Worm (Caenorhabditis elegans) whole organism, L4 larva: ENCODE data around the gene F58E6.8.
A peak's percentile ranks its signal among the peaks of the same experiment; 100 is the strongest.

Experiments
- ZK337.2 ChIP-seq: fragments of 200-800 bp; sonication (Bioruptor generic); IDR thresholded peaks from 2 replicates; pipeline ENCODE4 v1.3.6; 2022; ENCODE audit warnings: missing genetic modification reagents, missing genetic modification characterization, missing compliant biosample characterization
- ceh-28 ChIP-seq: fragments of 150-350 bp; optimal IDR thresholded peaks from 2 replicates; lab custom pipeline; 2014; ENCODE audit warnings: missing biosample characterization, missing genetic modification reagents, missing genetic modification characterization
- gei-8 ChIP-seq: fragments of 200-800 bp; sonication (Bioruptor generic); optimal IDR thresholded peaks from 2 replicates; lab custom pipeline; 2018; ENCODE audit warnings: mild to moderate bottlenecking, missing genetic modification characterization, missing compliant biosample characterization
- mdl-1 ChIP-seq, 2 experiments: fragments of 150-350 bp in 1 of 2; sonication (generic microtip) in 1 of 2; optimal IDR thresholded peaks; 2 replicates each; lab custom pipeline; 2014 to 2017; ENCODE audit warnings: missing biosample characterization in 2 of 2, missing genetic modification characterization in 2 of 2
- mep-1 ChIP-seq: fragments of 150-350 bp; sonication (generic microtip); optimal IDR thresholded peaks from 3 replicates; lab custom pipeline; 2014; ENCODE audit warnings: missing biosample characterization, missing genetic modification characterization
- snpc-4 ChIP-seq: fragments of 150-350 bp; optimal IDR thresholded peaks from 2 replicates; lab custom pipeline; 2014; ENCODE audit warnings: missing biosample characterization, missing genetic modification characterization
- zag-1 ChIP-seq: fragments of 150-350 bp; optimal IDR thresholded peaks from 2 replicates; lab custom pipeline; 2014; ENCODE audit warnings: missing biosample characterization, missing genetic modification characterization
- ztf-11 ChIP-seq: fragments of 150-350 bp; optimal IDR thresholded peaks from 2 replicates; lab custom pipeline; 2014; ENCODE audit warnings: missing biosample characterization, missing genetic modification characterization

DNA sequence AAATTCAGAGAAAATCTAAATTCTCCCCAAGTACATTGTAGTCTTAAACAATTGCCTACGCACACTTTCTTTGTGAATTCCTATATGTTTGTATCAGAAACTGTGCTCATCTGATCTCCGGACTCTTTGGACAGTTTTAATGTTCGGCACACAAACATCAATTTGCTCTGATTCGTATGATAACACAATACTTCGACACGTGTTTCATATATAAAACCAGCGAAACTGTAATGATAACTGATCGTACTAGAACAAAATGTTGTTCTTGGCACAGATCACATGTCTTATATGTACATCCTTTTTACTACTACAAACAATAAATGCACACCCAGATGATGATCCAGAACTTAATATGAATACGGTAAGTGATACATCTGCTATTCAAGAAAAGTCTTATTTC lies 35.7 kb upstream of the F58E6.8 start, which contains the start of gene lipl-2:
- TF ChIP-seq ztf-11 (tag; lab: Kevin White, UChicago): no peak
- no peak for TF ChIP-seq zag-1 (tag; lab: Kevin White, UChicago)
- TF ChIP-seq mep-1 (tag; lab: Kevin White, UChicago): no peak
- peak in 1 of 2 experiments; percentile 36 for TF ChIP-seq mdl-1 (tag; optimal IDR thresholded peaks at IDR 0.05; lab: Kevin White, UChicago)
- TF ChIP-seq ZK337.2 (GFP tag; lab: Robert Waterston, UW): no peak
- TF ChIP-seq ceh-28: no peak
- TF ChIP-seq snpc-4 (tag; lab: Kevin White, UChicago): no peak
- no peak for TF ChIP-seq gei-8 (GFP tag; lab: Kevin White, UChicago)
